Fruit fly (Drosophila melanogaster): Measurements from ENCODE around the gene CG9521.

Gene CG9521

DNA sequence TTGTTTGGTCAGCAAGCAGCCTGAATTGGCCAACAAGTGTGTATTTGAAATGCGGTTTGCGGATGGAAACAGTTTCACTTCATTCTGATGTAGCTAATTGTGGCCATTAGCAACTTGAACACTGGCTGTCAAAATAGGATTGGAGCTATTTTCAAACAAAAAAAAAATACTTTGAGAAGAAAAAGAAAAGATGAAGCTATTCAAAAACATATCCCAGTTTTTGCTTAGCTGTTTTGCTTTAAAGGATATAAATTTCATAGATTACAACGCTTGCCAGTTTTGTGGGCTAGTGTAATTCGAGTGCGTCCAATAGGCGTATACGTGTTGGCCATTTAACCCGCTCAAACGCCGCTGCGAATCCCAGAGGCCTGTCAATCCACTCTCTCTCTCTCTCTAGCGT is 40.8 kb downstream of the CG9521 start (continued):
- peak; percentile 50; the same call in 2 of the 3 replicates for TF ChIP-seq row (GFP tag; IDR thresholded peaks at IDR 0.05)
- no peak for TF ChIP-seq CG16813 (GFP tag; IDR thresholded peaks at IDR 0.05; ENCODE audit: partially characterized antibody)
- no peak for TF ChIP-seq Doc2 (GFP tag; IDR thresholded peaks at IDR 0.05)
- 0 out of 2 replicates have a peak, but pooled peaks have one; percentile 19 for TF ChIP-seq CG17328 (GFP tag; IDR thresholded peaks at IDR 0.05)
- no peak for TF ChIP-seq CG31365 (tag; optimal IDR thresholded peaks at IDR 0.05)
- TF ChIP-seq kay (GFP tag; optimal IDR thresholded peaks at IDR 0.05) = no peak
- TF ChIP-seq NfI (GFP tag; optimal IDR thresholded peaks at IDR 0.05) = no peak
- TF ChIP-seq CG15011 (GFP tag; optimal IDR thresholded peaks at IDR 0.05) = no peak
- TF ChIP-seq Nf-YC (tag; optimal IDR thresholded peaks at IDR 0.05) = no peak
- no peak for TF ChIP-seq klu (GFP tag; IDR thresholded peaks at IDR 0.05)
- no peak for TF ChIP-seq croc (GFP tag; conservative IDR thresholded peaks at IDR 0.05)
- no peak for TF ChIP-seq CG9876 (GFP tag; optimal IDR thresholded peaks at IDR 0.05)
- no peak for TF ChIP-seq ems (GFP tag; optimal IDR thresholded peaks at IDR 0.05)
- no peak for TF ChIP-seq z (GFP tag; IDR thresholded peaks at IDR 0.05)
- TF ChIP-seq CG1233 (GFP tag; optimal IDR thresholded peaks at IDR 0.05) = no peak
- TF ChIP-seq fru (optimal IDR thresholded peaks at IDR 0.05) = no peak
- no peak for TF ChIP-seq CG6654 (GFP tag; optimal IDR thresholded peaks at IDR 0.05)
- no peak for TF ChIP-seq CG10979 (tag; optimal IDR thresholded peaks at IDR 0.05)
- no peak for TF ChIP-seq Dad (GFP tag; optimal IDR thresholded peaks at IDR 0.05)
- no peak for TF ChIP-seq CG30431 (GFP tag; optimal IDR thresholded peaks at IDR 0.05)
- peak; percentile 1 for TF ChIP-seq az2 (GFP tag; optimal IDR thresholded peaks at IDR 0.05)
- TF ChIP-seq Ssrp (tag; optimal IDR thresholded peaks at IDR 0.05) = no peak
- no peak for TF ChIP-seq fd102C (GFP tag; optimal IDR thresholded peaks at IDR 0.05)
- no peak for TF ChIP-seq bbx (GFP tag; IDR thresholded peaks at IDR 0.05; ENCODE audit: partially characterized antibody)
- TF ChIP-seq zfh1 (GFP tag; IDR thresholded peaks at IDR 0.05) = 0 out of 3 replicates have a peak, but pooled peaks have one; percentile 36
- TF ChIP-seq zen (tag; optimal IDR thresholded peaks at IDR 0.05) = no peak
- no peak for TF ChIP-seq chif (GFP tag; optimal IDR thresholded peaks at IDR 0.05)
- TF ChIP-seq HLH54F (GFP tag; optimal IDR thresholded peaks at IDR 0.05) = no peak
- no peak for TF ChIP-seq Oaz (GFP tag; IDR thresholded peaks at IDR 0.05)
- no peak for TF ChIP-seq D19B (GFP tag; optimal IDR thresholded peaks at IDR 0.05)
- no peak for TF ChIP-seq Dfd (GFP tag; optimal IDR thresholded peaks at IDR 0.05)
- no peak for TF ChIP-seq CG11696 (GFP tag; IDR thresholded peaks at IDR 0.05)
- TF ChIP-seq gfzf (GFP tag; optimal IDR thresholded peaks at IDR 0.05) = no peak
- TF ChIP-seq pb (GFP tag; optimal IDR thresholded peaks at IDR 0.05) = no peak
- TF ChIP-seq Side (GFP tag; optimal IDR thresholded peaks at IDR 0.05) = no peak
- TF ChIP-seq Ada2b (GFP tag; IDR thresholded peaks at IDR 0.05) = 0 out of 2 replicates have a peak, but pooled peaks have one; percentile 12
- TF ChIP-seq PHDP (tag; optimal IDR thresholded peaks at IDR 0.05) = no peak
- no peak for TF ChIP-seq CG18599 (GFP tag; optimal IDR thresholded peaks at IDR 0.05)
- TF ChIP-seq Abd-B (GFP tag; optimal IDR thresholded peaks at IDR 0.05) = no peak
- TF ChIP-seq CG7839 (tag; optimal IDR thresholded peaks at IDR 0.05) = no peak
- no peak for TF ChIP-seq Scr (GFP tag; IDR thresholded peaks at IDR 0.05; ENCODE audit: partially characterized antibody)
- TF ChIP-seq CG18011 (GFP tag; optimal IDR thresholded peaks at IDR 0.05) = no peak
- no peak for TF ChIP-seq Mes4 (GFP tag; optimal IDR thresholded peaks at IDR 0.05)
- TF ChIP-seq Awh (GFP tag; IDR thresholded peaks at IDR 0.05) = no peak
- TF ChIP-seq CG12236 (GFP tag; optimal IDR thresholded peaks at IDR 0.05) = no peak
- no peak for TF ChIP-seq gce (GFP tag; IDR thresholded peaks at IDR 0.05)
- TF ChIP-seq CG7745 (tag; optimal IDR thresholded peaks at IDR 0.05) = no peak
- no peak for TF ChIP-seq ase (GFP tag; IDR thresholded peaks at IDR 0.05)
- TF ChIP-seq vfl (GFP tag; optimal IDR thresholded peaks at IDR 0.05) = no peak
- TF ChIP-seq dimm (GFP tag; IDR thresholded peaks at IDR 0.05) = no peak
- no peak for TF ChIP-seq Ravus (GFP tag; IDR thresholded peaks at IDR 0.05)
- no peak for TF ChIP-seq CG9437 (GFP tag; optimal IDR thresholded peaks at IDR 0.05)

All from whole organism, embryonic.